Worm (Caenorhabditis elegans) whole organism, L4 larva: ENCODE data around the gene ephx-1.

Experiments used
- aha-1 ChIP-seq: fragments of 150-350 bp; peaks from one replicate; lab custom pipeline; 2014; ENCODE audit warnings: missing biosample characterization, missing genetic modification characterization
- dve-1 ChIP-seq: sonication (generic microtip); optimal IDR thresholded peaks from 2 replicates; lab custom pipeline; 2017; ENCODE audit warnings: antibody characterized with exemption, mild to moderate bottlenecking, missing genetic modification characterization, missing compliant biosample characterization; ENCODE audit not compliant: insufficient read depth
- nhr-11 ChIP-seq: fragments of 150-350 bp; optimal IDR thresholded peaks from 2 replicates; lab custom pipeline; 2014; ENCODE audit warnings: missing biosample characterization, missing genetic modification characterization

ce11 chrII:3965665-3966416, 38.9 kb upstream of the ephx-1 start:
- TF ChIP-seq nhr-11 (tag; lab: Kevin White, UChicago) (no peak), aha-1 (tag; lab: Kevin White, UChicago) (no peak), dve-1 (no peak)
